Fruit fly (Drosophila melanogaster) whole organism, wandering third instar larva: ENCODE data around the gene CG13040.

ENCODE experiments used
- Abd-B ChIP-seq: fragments of >200 bp; optimal IDR thresholded peaks from 2 replicates; lab custom pipeline; 2017; ENCODE audit warnings: missing biosample characterization, missing genetic modification characterization
- Hr83 ChIP-seq: fragments of 200-300 bp; sonication (Bioruptor generic); optimal IDR thresholded peaks from 2 replicates; lab custom pipeline; 2016; ENCODE audit warnings: missing biosample characterization, mild to moderate bottlenecking, missing genetic modification characterization, moderate library complexity; ENCODE audit not compliant: poor library complexity, severe bottlenecking
- N ChIP-seq: fragments of >200 bp; optimal IDR thresholded peaks from 2 replicates; lab custom pipeline; 2018; ENCODE audit warnings: missing biosample characterization, missing external identifiers, missing genetic modification characterization
- br ChIP-seq: fragments of 200-800 bp; sonication (Bioruptor generic); optimal IDR thresholded peaks from 2 replicates; lab custom pipeline; 2016; ENCODE audit warnings: missing biosample characterization, missing genetic modification characterization
- dmrt93B ChIP-seq: fragments of 200-800 bp; sonication (Bioruptor generic); optimal IDR thresholded peaks from 2 replicates; lab custom pipeline; 2018; ENCODE audit warnings: missing biosample characterization, mild to moderate bottlenecking, missing genetic modification characterization
- foxo ChIP-seq, 2 experiments: fragments of 200-800 bp; sonication (Bioruptor generic); optimal IDR thresholded peaks; 2 replicates in 1 of 2; 3 replicates in 1 of 2; lab custom pipeline; 2016 to 2017; ENCODE audit warnings: missing biosample characterization in 2 of 2, missing genetic modification characterization in 2 of 2
- pan ChIP-seq: fragments of >200 bp; optimal IDR thresholded peaks from 2 replicates; lab custom pipeline; 2017
- psq ChIP-seq: fragments of 200-800 bp; sonication (Bioruptor generic); optimal IDR thresholded peaks from 3 replicates; lab custom pipeline; 2017; ENCODE audit warnings: missing biosample characterization, mild to moderate bottlenecking, missing genetic modification characterization, moderate library complexity

- TF ChIP-seq N (GFP tag; lab: Kevin White, UChicago) (no peak), psq (GFP tag; lab: Kevin White, UChicago) (no peak), pan (no peak), Hr83 (GFP tag; lab: Kevin White, UChicago) (no peak), foxo (GFP tag; optimal IDR thresholded peaks at IDR 0.05; lab: Kevin White, UChicago) (no peak), br (GFP tag; lab: Kevin White, UChicago) (no peak), Abd-B (GFP tag; lab: Kevin White, UChicago) (no peak), dmrt93B (GFP tag; lab: Kevin White, UChicago) (no peak)
These were observed 41.6 kb upstream of the CG13040 start, which contains the start of gene CG4842 for dm6 chr3L:16368199-16368598.
